Fruit fly (Drosophila melanogaster): ENCODE measurements around the gene CG15005.

CG15005 gene

DNA sequence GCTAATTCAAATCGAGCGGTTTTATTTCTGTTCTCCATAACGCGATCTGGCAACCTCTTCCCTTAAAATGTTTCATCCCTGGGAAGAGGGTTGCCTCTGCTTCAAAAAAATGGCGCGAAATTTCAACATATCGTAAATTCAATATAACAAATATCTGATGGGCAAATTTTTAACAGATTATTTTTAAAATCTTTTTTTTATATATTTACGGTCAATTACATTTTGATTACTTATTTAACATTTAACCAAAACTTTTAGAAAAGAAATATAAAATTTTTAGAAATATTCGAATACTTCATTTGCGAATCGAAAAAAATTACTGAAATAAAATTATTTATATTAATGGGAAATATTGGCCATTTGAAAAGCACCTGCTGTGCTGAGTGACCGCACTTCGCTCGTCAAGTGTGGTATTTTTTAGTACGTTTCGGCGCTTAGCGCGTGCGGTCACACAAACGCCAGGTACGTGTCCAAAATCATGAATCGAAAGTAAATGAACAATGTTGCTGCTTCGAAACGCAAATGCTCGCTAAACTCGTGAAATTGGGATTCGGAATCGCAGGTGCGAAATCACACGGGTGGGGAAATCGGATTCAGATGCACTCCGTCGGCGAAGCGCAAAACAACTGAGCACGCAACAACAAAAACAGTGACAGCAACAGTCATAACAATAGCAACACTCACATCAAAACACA, 34.0 kb downstream of the CG15005 start, which contains the start of gene Ero1L (continued):
- TF ChIP-seq Poxn (GFP tag; IDR thresholded peaks at IDR 0.05) (no peak), CG4360 (GFP tag; IDR thresholded peaks at IDR 0.05) (peak; percentile 65), Dll (GFP tag; IDR thresholded peaks at IDR 0.05; ENCODE audit: partially characterized antibody) (peak; percentile 41; the same call in 1 of the 4 replicates), CG3847 (GFP tag; IDR thresholded peaks at IDR 0.05) (peak; percentile 54), her (GFP tag; optimal IDR thresholded peaks at IDR 0.05) (peak; percentile 27), Dbx (GFP tag; IDR thresholded peaks at IDR 0.05) (0 out of 3 replicates have a peak, but pooled peaks have one; percentile 60), CG15696 (tag; optimal IDR thresholded peaks at IDR 0.05) (peak; percentile 41), NfI (GFP tag; optimal IDR thresholded peaks at IDR 0.05) (no peak), nmo (GFP tag; optimal IDR thresholded peaks at IDR 0.05) (peak; percentile 53), CG18262 (tag; optimal IDR thresholded peaks at IDR 0.05) (peak; percentile 55), psq (GFP tag; optimal IDR thresholded peaks at IDR 0.05) (no peak), Spps (tag; optimal IDR thresholded peaks at IDR 0.05) (no peak), CG5953 (GFP tag; IDR thresholded peaks at IDR 0.05) (no peak), CG2712 (tag; optimal IDR thresholded peaks at IDR 0.05) (peak; percentile 49), CG30020 (tag; optimal IDR thresholded peaks at IDR 0.05) (no peak), ham (GFP tag; IDR thresholded peaks at IDR 0.05) (no peak), Dp (GFP tag; optimal IDR thresholded peaks at IDR 0.05) (peak; percentile 98), CG32767 (GFP tag; IDR thresholded peaks at IDR 0.05) (no peak), Myb (GFP tag; optimal IDR thresholded peaks at IDR 0.05) (peak; percentile 93), grau (tag; optimal IDR thresholded peaks at IDR 0.05) (peak; percentile 12), Xbp1 (GFP tag; optimal IDR thresholded peaks at IDR 0.05) (peak; percentile 17), CG14710 (tag; optimal IDR thresholded peaks at IDR 0.05) (peak; percentile 73), Sry-β (GFP tag; optimal IDR thresholded peaks at IDR 0.05) (peak; percentile 0), CG3995 (GFP tag; optimal IDR thresholded peaks at IDR 0.05) (peak; percentile 21), CG10543 (GFP tag; optimal IDR thresholded peaks at IDR 0.05) (peak; percentile 30), Ets65A (GFP tag) (peak; percentile 30), kay (GFP tag; optimal IDR thresholded peaks at IDR 0.05) (peak; percentile 14), chif (GFP tag; optimal IDR thresholded peaks at IDR 0.05) (no peak), Opbp (GFP tag; IDR thresholded peaks at IDR 0.05; ENCODE audit: partially characterized antibody) (peak; percentile 42; the same call in 1 of the 3 replicates), Sox100B (GFP tag; optimal IDR thresholded peaks at IDR 0.05) (peak; percentile 47), CG8765 (GFP tag; IDR thresholded peaks at IDR 0.05) (no peak), wdn (GFP tag; IDR thresholded peaks at IDR 0.05) (0 out of 2 replicates have a peak, but pooled peaks have one; percentile 42), Drgx (GFP tag; IDR thresholded peaks at IDR 0.05) (peak; percentile 22; the same call in 1 of the 2 replicates), CG4820 (GFP tag; optimal IDR thresholded peaks at IDR 0.05) (peak; percentile 11), esg (GFP tag; conservative IDR thresholded peaks at IDR 0.05) (peak; percentile 73), CG13775 (GFP tag; optimal IDR thresholded peaks at IDR 0.05) (no peak), CG18619 (GFP tag; optimal IDR thresholded peaks at IDR 0.05) (peak; percentile 13), Elba2 (GFP tag; optimal IDR thresholded peaks at IDR 0.05) (no peak), CG2120 (GFP tag; optimal IDR thresholded peaks at IDR 0.05) (peak; percentile 16), Stat92E (GFP tag; optimal IDR thresholded peaks at IDR 0.05) (peak in 1 of 3 experiments; percentile 24), lab (GFP tag; optimal IDR thresholded peaks at IDR 0.05) (peak; percentile 67), Hsf (GFP tag; optimal IDR thresholded peaks at IDR 0.05) (no peak), Xrp1 (GFP tag; IDR thresholded peaks at IDR 0.05) (peak; percentile 27; the same call in 1 of the 2 replicates), YL-1 (GFP tag; optimal IDR thresholded peaks at IDR 0.05) (peak; percentile 81), CG6254 (GFP tag; optimal IDR thresholded peaks at IDR 0.05) (peak; percentile 46), Ets97D (GFP tag; optimal IDR thresholded peaks at IDR 0.05) (peak; percentile 29), ap (GFP tag; IDR thresholded peaks at IDR 0.05) (no peak), abd-A (tag; optimal IDR thresholded peaks at IDR 0.05) (peak; percentile 67), Lhr (GFP tag; optimal IDR thresholded peaks at IDR 0.05) (peak; percentile 82)
